Worm (Caenorhabditis elegans) whole organism, L4 larva: Measurements from ENCODE around the gene sco-1.

ENCODE experiments used
- F10B5.3 ChIP-seq: sonication (generic microtip); optimal IDR thresholded peaks from 2 replicates; lab custom pipeline; 2016; ENCODE audit warnings: mild to moderate bottlenecking, missing genetic modification characterization, missing compliant biosample characterization
- F26F4.8 ChIP-seq: fragments of 200-800 bp; sonication (Bioruptor generic); conservative IDR thresholded peaks from 2 replicates; pipeline ENCODE4 v1.3.6; 2022; ENCODE audit warnings: missing genetic modification characterization, missing compliant biosample characterization
- F37D6.2 ChIP-seq: sonication (generic microtip); optimal IDR thresholded peaks from 2 replicates; lab custom pipeline; 2016; ENCODE audit warnings: mild to moderate bottlenecking, missing genetic modification characterization, missing compliant biosample characterization
- F44E2.7 ChIP-seq: fragments of 200-800 bp; sonication (Bioruptor generic); IDR thresholded peaks from 2 replicates; pipeline ENCODE4 v2.1.2; 2022; ENCODE audit warnings: missing genetic modification characterization, missing compliant biosample characterization
- F49E8.2 ChIP-seq: sonication (generic microtip); optimal IDR thresholded peaks from 2 replicates; lab custom pipeline; 2016; ENCODE audit warnings: missing compliant biosample characterization, mild to moderate bottlenecking, missing genetic modification characterization, borderline replicate concordance
- T20F7.1 ChIP-seq: fragments of 200-800 bp; sonication (Bioruptor generic); optimal IDR thresholded peaks from 2 replicates; lab custom pipeline; 2018; ENCODE audit warnings: mild to moderate bottlenecking, missing genetic modification characterization, missing compliant biosample characterization
- T26A8.4 ChIP-seq: fragments of 200-800 bp; sonication (Bioruptor generic); IDR thresholded peaks from 2 replicates; pipeline ENCODE4 v1.3.6; 2022; ENCODE audit warnings: missing genetic modification characterization, missing compliant biosample characterization
- Y105C5A.15 ChIP-seq: fragments of 200-800 bp; sonication (Bioruptor generic); IDR thresholded peaks from 2 replicates; pipeline ENCODE4 v1.3.6; 2022; ENCODE audit warnings: missing genetic modification characterization, missing compliant biosample characterization
- Y48G9A.11 ChIP-seq: fragments of 200-800 bp; sonication (Bioruptor generic); IDR thresholded peaks from 2 replicates; pipeline ENCODE4 v1.3.6; 2022; ENCODE audit warnings: missing genetic modification reagents, missing genetic modification characterization, missing compliant biosample characterization
- ZK337.2 ChIP-seq: fragments of 200-800 bp; sonication (Bioruptor generic); IDR thresholded peaks from 2 replicates; pipeline ENCODE4 v1.3.6; 2022; ENCODE audit warnings: missing genetic modification reagents, missing genetic modification characterization, missing compliant biosample characterization
- ZK546.5 ChIP-seq, 2 experiments: sonication (generic microtip); optimal IDR thresholded peaks; 2 replicates each; lab custom pipeline; 2017; ENCODE audit warnings: missing biosample characterization in 2 of 2, missing genetic modification characterization in 2 of 2
- aly-2 ChIP-seq: sonication (generic microtip); optimal IDR thresholded peaks from 2 replicates; lab custom pipeline; 2018; ENCODE audit warnings: missing biosample characterization, missing genetic modification characterization
- ceh-28 ChIP-seq: fragments of 150-350 bp; optimal IDR thresholded peaks from 2 replicates; lab custom pipeline; 2014; ENCODE audit warnings: missing biosample characterization, missing genetic modification reagents, missing genetic modification characterization
- ceh-32 ChIP-seq: sonication (generic microtip); optimal IDR thresholded peaks from 2 replicates; lab custom pipeline; 2016; ENCODE audit warnings: mild to moderate bottlenecking, missing genetic modification characterization, missing compliant biosample characterization; ENCODE audit not compliant: poor library complexity
- ceh-62 ChIP-seq: sonication (generic microtip); optimal IDR thresholded peaks from 2 replicates; lab custom pipeline; 2017; ENCODE audit warnings: missing biosample characterization, missing genetic modification characterization
- ces-1 ChIP-seq: fragments of 150-350 bp; sonication (generic microtip); optimal IDR thresholded peaks from 4 replicates; lab custom pipeline; 2014; ENCODE audit warnings: missing biosample characterization, missing genetic modification reagents, missing genetic modification characterization
- cey-2 ChIP-seq: sonication (generic microtip); optimal IDR thresholded peaks from 3 replicates; lab custom pipeline; 2017; ENCODE audit warnings: missing genetic modification characterization, mild to moderate bottlenecking, missing compliant biosample characterization, antibody characterized with exemption, borderline replicate concordance; ENCODE audit not compliant: insufficient read depth
- ctbp-1 ChIP-seq: fragments of 200-800 bp; sonication (Bioruptor generic); IDR thresholded peaks from 2 replicates; pipeline ENCODE4 v1.3.6; 2022; ENCODE audit warnings: missing genetic modification reagents, missing genetic modification characterization, missing compliant biosample characterization
- dve-1 ChIP-seq: sonication (generic microtip); optimal IDR thresholded peaks from 2 replicates; lab custom pipeline; 2017; ENCODE audit warnings: antibody characterized with exemption, mild to moderate bottlenecking, missing genetic modification characterization, missing compliant biosample characterization; ENCODE audit not compliant: insufficient read depth
- fkh-10 ChIP-seq: fragments of 150-350 bp; optimal IDR thresholded peaks from 2 replicates; lab custom pipeline; 2014; ENCODE audit warnings: missing biosample characterization, missing genetic modification reagents, missing genetic modification characterization
- fos-1 ChIP-seq: fragments of 150-350 bp; optimal IDR thresholded peaks from 2 replicates; lab custom pipeline; 2014; ENCODE audit warnings: missing biosample characterization, missing genetic modification characterization
- hif-1 ChIP-seq, 2 experiments: sonication (generic microtip); optimal IDR thresholded peaks; 2 replicates each; lab custom pipeline; 2016 to 2017; ENCODE audit warnings: missing compliant biosample characterization in 2 of 2, missing genetic modification characterization in 2 of 2, missing genetic modification reagents in 2 of 2, missing genotype in 2 of 2, mild to moderate bottlenecking in 1 of 2
- hlh-30 ChIP-seq: sonication (generic microtip); optimal IDR thresholded peaks from 2 replicates; lab custom pipeline; 2017; ENCODE audit warnings: antibody characterized with exemption, mild to moderate bottlenecking, missing genetic modification characterization, missing compliant biosample characterization; ENCODE audit not compliant: insufficient read depth
- hmg-1.1 ChIP-seq: fragments of 200-800 bp; sonication (Bioruptor generic); IDR thresholded peaks from 2 replicates; pipeline ENCODE4 v1.3.6; 2022; ENCODE audit warnings: missing genetic modification reagents, missing genetic modification characterization, missing compliant biosample characterization
- lin-15B ChIP-seq: fragments of 150-350 bp; sonication (generic microtip); optimal IDR thresholded peaks from 3 replicates; lab custom pipeline; 2014; ENCODE audit warnings: missing biosample characterization, missing genetic modification characterization
- lin-29 ChIP-seq: fragments of 200-800 bp; sonication (Bioruptor generic); IDR thresholded peaks from 2 replicates; pipeline ENCODE4 v1.3.6; 2022; ENCODE audit warnings: missing genetic modification reagents, missing genetic modification characterization, missing compliant biosample characterization
- madf-5 ChIP-seq, 2 experiments: fragments of 200-800 bp; sonication (Bioruptor generic); IDR thresholded peaks; 2 replicates each; pipeline ENCODE4 v1.3.6; 2022; ENCODE audit warnings: missing compliant biosample characterization in 2 of 2, missing genetic modification characterization in 2 of 2
- madf-9 ChIP-seq: fragments of 200-800 bp; sonication (Bioruptor generic); conservative IDR thresholded peaks from 2 replicates; pipeline ENCODE4 v1.3.6; 2022; ENCODE audit warnings: missing genetic modification reagents, missing genetic modification characterization, missing compliant biosample characterization
- mep-1 ChIP-seq: fragments of 150-350 bp; sonication (generic microtip); optimal IDR thresholded peaks from 3 replicates; lab custom pipeline; 2014; ENCODE audit warnings: missing biosample characterization, missing genetic modification characterization
- mes-2 ChIP-seq: sonication (generic microtip); optimal IDR thresholded peaks from 2 replicates; lab custom pipeline; 2016; ENCODE audit warnings: missing genotype, mild to moderate bottlenecking, missing genetic modification characterization, missing compliant biosample characterization; ENCODE audit not compliant: poor library complexity, severe bottlenecking
- mxl-2 ChIP-seq: fragments of 200-800 bp; sonication (Bioruptor generic); conservative IDR thresholded peaks from 2 replicates; pipeline ENCODE4 v1.3.6; 2022; ENCODE audit warnings: missing genetic modification reagents, missing genetic modification characterization, missing compliant biosample characterization
- nhr-11 ChIP-seq: fragments of 150-350 bp; optimal IDR thresholded peaks from 2 replicates; lab custom pipeline; 2014; ENCODE audit warnings: missing biosample characterization, missing genetic modification characterization
- nhr-111 ChIP-seq: fragments of 200-800 bp; sonication (Bioruptor generic); optimal IDR thresholded peaks from 2 replicates; lab custom pipeline; 2018; ENCODE audit warnings: mild to moderate bottlenecking, missing genetic modification characterization, missing compliant biosample characterization
- nhr-41 ChIP-seq: fragments of 200-800 bp; sonication (Bioruptor generic); IDR thresholded peaks from 2 replicates; pipeline ENCODE4 v1.3.6; 2022; ENCODE audit warnings: missing genetic modification reagents, missing genetic modification characterization, missing compliant biosample characterization
- nhr-48 ChIP-seq: sonication (generic microtip); optimal IDR thresholded peaks from 2 replicates; lab custom pipeline; 2016; ENCODE audit warnings: mild to moderate bottlenecking, missing genetic modification characterization, missing compliant biosample characterization
- nhr-77 ChIP-seq: fragments of 150-350 bp; optimal IDR thresholded peaks from 2 replicates; lab custom pipeline; 2014; ENCODE audit warnings: missing biosample characterization, missing genetic modification characterization
- php-3 ChIP-seq: fragments of 200-800 bp; sonication (Bioruptor generic); IDR thresholded peaks from 2 replicates; pipeline ENCODE4 v1.3.6; 2022; ENCODE audit warnings: missing genetic modification reagents, missing genetic modification characterization, missing compliant biosample characterization
- pqm-1 ChIP-seq: sonication (generic microtip); optimal IDR thresholded peaks from 2 replicates; lab custom pipeline; 2017; ENCODE audit warnings: missing biosample characterization, missing genetic modification characterization
- set-16 ChIP-seq: fragments of 200-800 bp; sonication (Bioruptor generic); IDR thresholded peaks from 2 replicates; pipeline ENCODE4 v1.3.6; 2022; ENCODE audit warnings: missing genetic modification reagents, missing genetic modification characterization, missing compliant biosample characterization
- skn-1 ChIP-seq: fragments of 150-350 bp; optimal IDR thresholded peaks from 2 replicates; lab custom pipeline; 2014; ENCODE audit warnings: missing biosample characterization, missing genetic modification characterization
- spr-1 ChIP-seq: sonication (generic microtip); optimal IDR thresholded peaks from 2 replicates; lab custom pipeline; 2016; ENCODE audit warnings: mild to moderate bottlenecking, missing genetic modification characterization, missing compliant biosample characterization
- spr-3 ChIP-seq: fragments of 200-800 bp; sonication (Bioruptor generic); optimal IDR thresholded peaks from 2 replicates; lab custom pipeline; 2018; ENCODE audit warnings: mild to moderate bottlenecking, missing genetic modification characterization, missing compliant biosample characterization
- tag-97 ChIP-seq: fragments of 200-800 bp; sonication (Bioruptor generic); IDR thresholded peaks from 2 replicates; pipeline ENCODE4 v1.3.6; 2022; ENCODE audit warnings: missing genetic modification characterization, missing compliant biosample characterization
- tra-1 ChIP-seq: fragments of 200-800 bp; sonication (Bioruptor generic); IDR thresholded peaks from 2 replicates; pipeline ENCODE4 v1.3.6; 2022; ENCODE audit warnings: missing genetic modification reagents, missing genetic modification characterization, missing compliant biosample characterization
- unc-130 ChIP-seq: sonication (generic microtip); optimal IDR thresholded peaks from 2 replicates; lab custom pipeline; 2016; ENCODE audit warnings: missing genetic modification reagents, missing genetic modification characterization, missing compliant biosample characterization
- vab-7 ChIP-seq: fragments of 200-800 bp; sonication (Bioruptor generic); IDR thresholded peaks from 2 replicates; pipeline ENCODE4 v1.3.6; 2022; ENCODE audit warnings: missing genetic modification reagents, missing genetic modification characterization, missing compliant biosample characterization
- zfp-2 ChIP-seq: sonication (generic microtip); optimal IDR thresholded peaks from 2 replicates; lab custom pipeline; 2016; ENCODE audit warnings: mild to moderate bottlenecking, missing genetic modification characterization, missing compliant biosample characterization
- zfp-3 ChIP-seq: fragments of 200-800 bp; sonication (Bioruptor generic); conservative IDR thresholded peaks from 2 replicates; pipeline ENCODE4 v1.3.6; 2022; ENCODE audit warnings: missing genetic modification reagents, missing genetic modification characterization, missing compliant biosample characterization
- zip-11 ChIP-seq: fragments of 200-800 bp; sonication (Bioruptor generic); IDR thresholded peaks from 2 replicates; pipeline ENCODE4 v1.3.6; 2022; ENCODE audit warnings: missing genetic modification characterization, missing compliant biosample characterization
- ztf-11 ChIP-seq: fragments of 150-350 bp; optimal IDR thresholded peaks from 2 replicates; lab custom pipeline; 2014; ENCODE audit warnings: missing biosample characterization, missing genetic modification characterization

Gene sco-1

DNA sequence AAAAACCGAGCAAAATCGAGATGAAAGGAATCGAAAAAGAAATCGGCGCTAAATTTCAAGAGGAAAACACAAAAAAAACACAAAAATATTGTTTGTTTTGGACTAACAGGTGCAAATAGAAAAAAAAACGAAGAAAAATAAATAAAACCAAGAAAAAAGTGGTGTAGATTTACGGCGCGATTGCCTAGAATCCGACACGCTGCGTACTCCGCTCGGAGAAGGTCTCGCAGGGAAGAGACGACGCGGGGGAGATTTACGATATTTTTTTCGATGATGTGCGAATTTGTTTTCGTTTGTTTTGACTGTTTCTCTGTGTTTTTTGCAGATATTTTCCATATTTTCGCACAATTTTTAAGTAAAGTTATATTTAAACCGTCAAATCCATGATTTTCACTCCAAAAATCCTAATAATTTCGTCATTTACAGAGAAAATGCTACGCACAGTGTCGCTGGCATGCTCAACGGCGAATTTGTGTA, at the start of gene sco-1:
Gene sco-1, plus strand, starts transcription at position 427 of the 477 bp plus-strand sequence.
- TF ChIP-seq F10B5.3 (tag; lab: Kevin White, UChicago) (no peak), lin-15B (peak; percentile 83), php-3 (GFP tag; lab: Robert Waterston, UW) (peak; percentile 88), spr-1 (tag; lab: Kevin White, UChicago) (peak; percentile 82), tra-1 (GFP tag; lab: Robert Waterston, UW) (no peak; the same call in none of the 2 replicates), zip-11 (no peak), set-16 (GFP tag; lab: Robert Waterston, UW) (no peak), ZK337.2 (GFP tag; lab: Robert Waterston, UW) (peak; percentile 96), T26A8.4 (GFP tag; lab: Robert Waterston, UW) (peak; percentile 94), F37D6.2 (tag; lab: Kevin White, UChicago) (peak; percentile 87), F44E2.7 (no peak), mxl-2 (GFP tag; lab: Robert Waterston, UW) (0 out of 2 replicates have a peak, but pooled peaks have one; percentile 11), ces-1 (GFP tag; lab: Kevin White, UChicago) (peak; percentile 42), F26F4.8 (GFP tag; lab: Robert Waterston, UW) (no peak), hlh-30 (tag; lab: Kevin White, UChicago) (peak; percentile 91), zfp-3 (peak; percentile 87; the same call in 1 of the 2 replicates), unc-130 (peak; percentile 92), ZK546.5 (tag; optimal IDR thresholded peaks at IDR 0.05; lab: Kevin White, UChicago) (no peak), ztf-11 (tag; lab: Kevin White, UChicago) (no peak), Y105C5A.15 (no peak), mes-2 (peak; percentile 99), F49E8.2 (tag; lab: Kevin White, UChicago) (peak; percentile 59), hmg-1.1 (GFP tag; lab: Robert Waterston, UW) (peak; percentile 84), cey-2 (no peak), dve-1 (tag; lab: Kevin White, UChicago) (peak; percentile 95), ctbp-1 (peak; percentile 88), madf-9 (GFP tag; lab: Robert Waterston, UW) (peak; percentile 91), tag-97 (GFP tag; lab: Robert Waterston, UW) (peak; percentile 95), spr-3 (GFP tag; lab: Kevin White, UChicago) (peak; percentile 56), fkh-10 (GFP tag; lab: Kevin White, UChicago) (peak; percentile 97), Y48G9A.11 (GFP tag; lab: Robert Waterston, UW) (peak; percentile 89), nhr-41 (GFP tag; lab: Robert Waterston, UW) (no peak), nhr-48 (tag; lab: Kevin White, UChicago) (peak; percentile 70), pqm-1 (no peak), ceh-28 (tag; lab: Kevin White, UChicago) (no peak), fos-1 (no peak), ceh-62 (tag; lab: Kevin White, UChicago) (no peak), mep-1 (tag; lab: Kevin White, UChicago) (peak; percentile 98), vab-7 (GFP tag; lab: Robert Waterston, UW) (peak; percentile 79), lin-29 (peak; percentile 89), T20F7.1 (GFP tag; lab: Kevin White, UChicago) (no peak), skn-1 (tag; lab: Kevin White, UChicago) (no peak), hif-1 (tag; optimal IDR thresholded peaks at IDR 0.05; lab: Kevin White, UChicago) (peak in 1 of 2 experiments; percentile 95), zfp-2 (tag; lab: Kevin White, UChicago) (peak; percentile 75), madf-5 (GFP tag; IDR thresholded peaks at IDR 0.05; lab: Robert Waterston, UW) (0 out of 4 replicates have a peak, but pooled peaks of 1 of the 2 experiments have one; percentile 4), nhr-11 (tag; lab: Kevin White, UChicago) (peak; percentile 90), ceh-32 (no peak), aly-2 (no peak), nhr-77 (peak; percentile 93), nhr-111 (GFP tag; lab: Kevin White, UChicago) (no peak)
